Fruit fly (Drosophila melanogaster) S2 (cell line): ENCODE results near the gene CG34328.
A peak's percentile ranks its signal among the peaks of the same experiment; 100 is the strongest.

Source experiments
- CG8478 ChIP-seq: fragments of >200 bp; optimal IDR thresholded peaks from 2 replicates; lab custom pipeline; 2018
- CTCF ChIP-seq, 2 experiments: fragments of >200 bp; optimal IDR thresholded peaks; 2 replicates each; lab custom pipeline; 2018

- peak; percentile 72 for TF ChIP-seq CTCF (optimal IDR thresholded peaks at IDR 0.05; lab: Kevin White, UChicago)
- no peak for TF ChIP-seq CG8478 (lab: Kevin White, UChicago)
These were observed 28.8 kb downstream of the CG34328 start for dm6 chrX:18370775-18371735.
